Fruit fly (Drosophila melanogaster): ENCODE data around the gene Ir68b.

Ir68b gene

dm6 chr3L:12124975-12125374 lies 2.2 kb downstream of the Ir68b start, which contains the start of gene yps:
Gene yps, minus strand, starts transcription at chr3L:12125150.
- TF ChIP-seq CTCF (optimal IDR thresholded peaks at IDR 0.05): peak in 1 of 2 experiments; percentile 48
- TF ChIP-seq CG8478 (optimal IDR thresholded peaks at IDR 0.05): no peak

- TF ChIP-seq CG8478 (optimal IDR thresholded peaks at IDR 0.05) (no peak), CTCF (optimal IDR thresholded peaks at IDR 0.05) (no peak)
Observed at dm6 chr3L:12124138-12124583, 3.0 kb downstream of the Ir68b start.

DNA sequence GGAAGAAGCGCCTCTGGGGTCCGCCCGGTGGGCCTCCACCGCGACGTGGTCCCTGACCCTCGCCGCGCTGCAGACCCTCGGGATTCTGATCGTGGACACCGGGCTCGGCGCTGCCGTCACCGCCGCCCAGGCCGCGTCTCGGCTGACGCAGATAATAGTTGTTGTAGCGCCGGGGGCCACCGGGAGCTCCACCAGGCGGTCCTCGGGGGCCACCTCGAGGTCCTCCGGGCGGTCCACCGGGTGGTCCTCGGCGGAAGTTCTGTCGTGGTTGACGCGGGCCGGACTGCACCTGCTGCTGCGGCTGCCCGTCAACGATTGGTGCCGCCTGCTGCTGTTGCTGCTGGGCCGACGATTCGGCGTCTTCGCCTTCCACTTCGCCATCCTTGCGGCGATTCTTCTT lies 4.3 kb downstream of the Ir68b start:
- no peak for TF ChIP-seq CTCF (optimal IDR thresholded peaks at IDR 0.05)
- TF ChIP-seq CG8478 (optimal IDR thresholded peaks at IDR 0.05): no peak

- TF ChIP-seq CG8478 (optimal IDR thresholded peaks at IDR 0.05) (no peak), CTCF (optimal IDR thresholded peaks at IDR 0.05) (no peak)
Observed at dm6 chr3L:12119875-12120485, 7.2 kb downstream of the Ir68b start, which contains the start of gene CG11560. Gene CG11560, plus strand, starts transcription at chr3L:12120019.

- no peak for TF ChIP-seq CTCF (optimal IDR thresholded peaks at IDR 0.05)
- no peak for TF ChIP-seq CG8478 (optimal IDR thresholded peaks at IDR 0.05)
Observed at dm6 chr3L:12118631-12119030, 8.6 kb downstream of the Ir68b start.

- TF ChIP-seq CTCF (optimal IDR thresholded peaks at IDR 0.05) (no peak), CG8478 (optimal IDR thresholded peaks at IDR 0.05) (no peak)
Observed at dm6 chr3L:12118156-12118555, 9.0 kb downstream of the Ir68b start, which contains the start of gene ssp. Gene ssp, plus strand, starts transcription at chr3L:12118257.

DNA sequence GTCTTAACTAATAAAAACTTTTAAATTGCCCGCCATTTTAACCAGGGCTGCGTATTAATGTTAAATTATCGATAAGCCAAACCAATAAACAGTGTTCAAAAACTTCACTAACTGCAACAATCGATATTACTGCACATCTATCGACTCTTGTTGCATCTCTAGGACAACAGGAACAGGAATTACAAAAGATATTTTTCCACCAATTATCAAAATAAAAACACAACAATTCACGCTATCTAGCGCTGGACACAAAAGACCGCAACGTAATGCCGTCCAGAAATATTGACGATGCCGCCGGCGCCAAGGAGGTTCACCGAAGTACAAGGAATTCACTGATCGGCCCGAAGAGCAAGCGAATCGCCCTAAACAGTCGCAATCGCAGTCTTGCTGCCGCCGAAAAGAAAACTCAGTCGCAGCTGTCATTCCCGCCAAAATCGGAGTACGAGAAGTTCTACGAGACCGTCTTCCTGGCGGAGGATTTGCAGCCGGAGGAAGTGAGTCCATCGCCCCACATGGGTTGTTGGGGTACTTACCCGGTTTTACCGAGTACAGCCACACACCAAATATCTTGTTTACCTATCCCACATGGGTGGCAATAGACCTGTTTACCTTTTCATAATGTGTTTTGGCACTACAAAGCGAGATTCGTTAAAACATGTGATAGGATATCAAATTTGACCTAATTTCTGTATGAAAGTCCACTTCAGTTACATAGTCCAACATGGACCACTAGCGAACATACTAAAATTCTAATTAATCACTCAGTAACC lies 11.0 kb downstream of the Ir68b start, which contains the start of gene vers:
Gene vers, plus strand, starts transcription at position 136 of the 770 bp plus-strand sequence.
- TF ChIP-seq CG8478 (optimal IDR thresholded peaks at IDR 0.05) (no peak), CTCF (optimal IDR thresholded peaks at IDR 0.05) (no peak)

dm6 chr3L:12115103-12115502 lies 12.1 kb downstream of the Ir68b start:
- no peak for TF ChIP-seq CG8478 (optimal IDR thresholded peaks at IDR 0.05)
- no peak for TF ChIP-seq CTCF (optimal IDR thresholded peaks at IDR 0.05)

- TF ChIP-seq CTCF (optimal IDR thresholded peaks at IDR 0.05) (no peak), CG8478 (optimal IDR thresholded peaks at IDR 0.05) (no peak)
Observed at dm6 chr3L:12114188-12114587, 13.0 kb downstream of the Ir68b start.

- TF ChIP-seq CG8478 (optimal IDR thresholded peaks at IDR 0.05) (no peak), CTCF (optimal IDR thresholded peaks at IDR 0.05) (no peak)
Observed at dm6 chr3L:12113589-12113988, 13.6 kb downstream of the Ir68b start.

DNA sequence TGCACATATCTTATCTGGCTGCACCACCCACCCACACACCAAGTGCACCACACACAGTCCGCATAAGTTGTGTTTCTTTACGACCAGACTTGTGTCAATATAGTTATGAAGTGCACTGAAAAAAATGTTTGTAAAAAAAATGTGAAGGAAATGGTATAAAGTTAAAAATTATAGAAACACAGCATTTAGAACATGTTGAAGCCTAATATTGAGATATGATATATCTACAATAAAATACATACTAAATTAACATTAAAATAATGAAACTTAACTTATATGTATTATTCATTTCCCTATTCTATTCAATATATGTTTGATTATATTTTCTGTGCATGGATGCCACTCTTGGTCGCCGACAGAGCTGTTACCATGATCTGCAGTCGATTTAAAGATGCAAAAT lies 14.2 kb downstream of the Ir68b start:
- TF ChIP-seq CG8478 (optimal IDR thresholded peaks at IDR 0.05): no peak

DNA sequence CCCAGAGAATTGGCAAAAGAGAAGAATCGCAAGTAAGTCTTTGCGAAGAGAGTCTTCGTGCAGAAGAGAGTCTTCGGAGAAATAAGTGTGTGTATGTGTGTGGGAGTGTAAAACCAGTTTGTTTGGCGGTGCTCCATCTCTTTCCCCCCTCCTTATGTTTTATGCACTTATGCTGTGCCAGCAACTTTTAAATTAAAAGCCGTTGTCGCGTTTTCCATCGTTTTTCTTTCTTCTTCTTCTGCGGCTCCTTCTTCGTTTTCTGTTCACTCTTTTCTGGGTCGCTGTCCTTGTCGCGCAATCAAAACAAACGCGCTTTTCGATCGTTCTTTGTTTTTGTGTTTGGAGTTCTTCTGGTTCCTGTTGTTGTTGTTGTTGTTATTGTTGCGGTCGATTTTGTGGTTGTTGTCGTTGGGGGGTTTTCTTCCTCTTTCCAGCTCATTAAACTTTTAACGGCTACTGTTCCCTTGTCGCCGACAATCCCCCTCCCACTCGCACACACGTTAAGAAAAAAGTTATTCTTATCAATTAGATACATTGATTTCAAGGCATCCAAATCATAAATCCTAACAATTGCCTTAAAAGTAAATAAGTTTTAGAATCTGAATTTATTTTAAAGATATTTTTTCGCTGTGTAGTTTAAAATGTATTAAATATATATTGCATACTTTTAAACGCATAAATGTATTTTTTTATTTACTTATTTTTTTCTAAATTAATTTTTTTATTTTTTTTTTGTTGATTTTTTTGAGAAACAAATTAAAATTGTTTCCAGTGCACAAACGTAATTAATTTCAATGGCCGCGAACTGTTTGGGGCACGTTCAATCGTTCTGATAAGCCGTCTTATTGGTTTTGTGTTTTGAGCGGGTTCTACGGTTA lies 15.9 kb downstream of the Ir68b start:
- TF ChIP-seq CTCF (optimal IDR thresholded peaks at IDR 0.05): no peak
- TF ChIP-seq CG8478 (optimal IDR thresholded peaks at IDR 0.05): no peak

DNA sequence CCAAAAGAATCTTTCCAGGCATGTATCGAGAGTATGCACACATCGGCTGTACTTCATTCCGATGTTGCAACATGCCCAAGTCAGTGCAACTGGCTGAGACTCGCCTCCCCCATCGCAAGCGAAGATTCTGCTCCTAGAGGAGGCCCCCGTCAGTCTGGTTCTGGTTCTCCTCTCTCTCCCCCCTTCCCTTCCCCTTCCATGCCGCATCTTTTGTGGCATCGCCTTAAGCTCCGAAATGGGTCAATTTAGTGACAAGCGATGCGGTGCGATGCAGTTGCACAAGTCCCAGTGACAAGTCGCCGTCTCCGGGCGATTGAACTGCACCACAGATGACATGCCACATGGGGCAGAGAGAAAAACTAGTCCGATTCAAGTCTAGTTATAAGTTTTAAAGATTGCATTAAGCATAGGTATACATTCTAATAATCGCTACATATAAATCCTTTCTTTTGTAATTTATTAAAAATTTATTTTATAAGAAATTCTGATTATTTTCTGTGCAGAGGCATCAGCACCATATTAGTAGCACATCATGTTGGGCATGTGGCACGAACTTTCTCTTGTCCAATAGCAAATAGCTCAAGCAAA lies 18.1 kb downstream of the Ir68b start:
- TF ChIP-seq CTCF (optimal IDR thresholded peaks at IDR 0.05) (no peak), CG8478 (optimal IDR thresholded peaks at IDR 0.05) (no peak)

dm6 chr3L:12108515-12108914 lies 18.7 kb downstream of the Ir68b start:
- TF ChIP-seq CTCF (optimal IDR thresholded peaks at IDR 0.05): no peak
- no peak for TF ChIP-seq CG8478 (optimal IDR thresholded peaks at IDR 0.05)

DNA sequence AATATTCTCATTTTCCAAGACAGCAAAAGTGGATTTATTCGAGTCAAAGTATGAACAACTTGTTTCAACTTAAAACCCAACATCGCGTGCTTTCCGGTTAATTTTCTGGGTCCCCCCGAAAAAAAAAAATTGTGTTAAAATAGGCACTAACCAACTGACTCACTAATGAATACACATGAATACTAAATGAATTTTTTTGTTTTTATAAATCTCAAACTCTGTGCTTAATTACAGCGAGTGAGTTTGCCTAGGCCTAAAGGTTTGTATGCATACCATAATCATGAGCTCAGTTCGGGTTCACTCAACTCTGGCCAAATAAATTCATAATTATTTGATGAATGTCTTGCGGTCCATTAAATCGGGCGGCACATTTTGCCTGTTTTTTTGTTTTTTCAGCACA lies 19.8 kb downstream of the Ir68b start:
- TF ChIP-seq CG8478 (optimal IDR thresholded peaks at IDR 0.05): no peak
- TF ChIP-seq CTCF (optimal IDR thresholded peaks at IDR 0.05): no peak

Measured in S2 (cell line).